Worm (Caenorhabditis elegans) whole organism, L4/young adult: ENCODE data around the gene rft-2.

ENCODE experiments used
- W03F9.2 ChIP-seq: fragments of 150-350 bp; optimal IDR thresholded peaks from 2 replicates; lab custom pipeline; 2014; ENCODE audit warnings: missing biosample characterization, missing genetic modification characterization
- dao-5 ChIP-seq: sonication (generic microtip); optimal IDR thresholded peaks from 2 replicates; lab custom pipeline; 2016; ENCODE audit warnings: missing genotype, missing genetic modification characterization, moderate library complexity, missing compliant biosample characterization
- him-1 ChIP-seq: sonication (generic microtip); optimal IDR thresholded peaks from 2 replicates; lab custom pipeline; 2016; ENCODE audit warnings: missing genotype, missing genetic modification reagents, missing genetic modification characterization, missing compliant biosample characterization

ce11 chrV:4499156-4499808 is 48.9 kb upstream of the rft-2 start:
- TF ChIP-seq dao-5 (tag; lab: Kevin White, UChicago) (no peak), him-1 (tag; lab: Kevin White, UChicago) (peak; percentile 29), W03F9.2 (tag; lab: Kevin White, UChicago) (no peak)
